Fruit fly (Drosophila melanogaster): ENCODE measurements around the gene CG6621.

The CG6621 gene

dm6 chr3R:10849515-10849973 lies 43.8 kb downstream of the CG6621 start, which contains the start of gene CG42394 (continued):
- TF ChIP-seq grau (tag; optimal IDR thresholded peaks at IDR 0.05) = peak; percentile 95
- peak; percentile 30; the same call in 1 of the 2 replicates for TF ChIP-seq inv (GFP tag; IDR thresholded peaks at IDR 0.05; ENCODE audit: partially characterized antibody)
- TF ChIP-seq CG15479 (GFP tag; optimal IDR thresholded peaks at IDR 0.05) = no peak
- peak; percentile 92 for TF ChIP-seq CG6765 (GFP tag; optimal IDR thresholded peaks at IDR 0.05)
- TF ChIP-seq rib (GFP tag; IDR thresholded peaks at IDR 0.05) = peak; percentile 90
- TF ChIP-seq Med (GFP tag) = peak; percentile 88
- TF ChIP-seq CG13424 (tag; optimal IDR thresholded peaks at IDR 0.05) = peak; percentile 95
- TF ChIP-seq az2 (GFP tag; optimal IDR thresholded peaks at IDR 0.05) = peak; percentile 96
- peak; percentile 100 for TF ChIP-seq CG5180 (GFP tag; optimal IDR thresholded peaks at IDR 0.05)
- TF ChIP-seq CG5245 (GFP tag; optimal IDR thresholded peaks at IDR 0.05) = peak; percentile 86
- peak; percentile 98 for TF ChIP-seq Xrp1 (GFP tag; IDR thresholded peaks at IDR 0.05)
- TF ChIP-seq kni (GFP tag; optimal IDR thresholded peaks at IDR 0.05) = no peak
- TF ChIP-seq CG32767 (GFP tag; IDR thresholded peaks at IDR 0.05) = peak; percentile 89
- TF ChIP-seq CG1233 (GFP tag; optimal IDR thresholded peaks at IDR 0.05) = peak; percentile 96
- peak; percentile 74 for TF ChIP-seq ro (GFP tag; IDR thresholded peaks at IDR 0.05)
- peak; percentile 98 for TF ChIP-seq Fer1 (GFP tag; optimal IDR thresholded peaks at IDR 0.05)
- TF ChIP-seq CG17802 (tag; optimal IDR thresholded peaks at IDR 0.05) = peak; percentile 80
- peak; percentile 90 for TF ChIP-seq B-H1 (GFP tag; IDR thresholded peaks at IDR 0.05)
- TF ChIP-seq Xbp1 (GFP tag; optimal IDR thresholded peaks at IDR 0.05) = peak; percentile 91
- TF ChIP-seq cato (GFP tag; optimal IDR thresholded peaks at IDR 0.05; ENCODE audit: borderline replicate concordance) = peak; percentile 84
- TF ChIP-seq CG14441 (GFP tag; IDR thresholded peaks at IDR 0.05) = peak; percentile 93
- peak; percentile 98 for TF ChIP-seq CG3281 (GFP tag; optimal IDR thresholded peaks at IDR 0.05)
- TF ChIP-seq ssp (GFP tag; IDR thresholded peaks at IDR 0.05) = peak; percentile 78
- peak; percentile 93 for TF ChIP-seq H2.0 (GFP tag; IDR thresholded peaks at IDR 0.05)
- peak; percentile 85 for TF ChIP-seq wdn (GFP tag; IDR thresholded peaks at IDR 0.05)
- TF ChIP-seq HLHmδ (GFP tag; optimal IDR thresholded peaks at IDR 0.05) = no peak
- peak; percentile 39 for TF ChIP-seq repo (GFP tag; optimal IDR thresholded peaks at IDR 0.05)
- TF ChIP-seq z (GFP tag; IDR thresholded peaks at IDR 0.05) = no peak
- peak; percentile 85 for TF ChIP-seq kay (GFP tag; optimal IDR thresholded peaks at IDR 0.05)
- TF ChIP-seq ewg (GFP tag; optimal IDR thresholded peaks at IDR 0.05) = peak; percentile 84
- TF ChIP-seq CG17829 (tag; optimal IDR thresholded peaks at IDR 0.05) = peak; percentile 98
- TF ChIP-seq CG2120 (GFP tag; optimal IDR thresholded peaks at IDR 0.05) = peak; percentile 89
- peak; percentile 68 for TF ChIP-seq Sry-β (GFP tag; optimal IDR thresholded peaks at IDR 0.05)
- peak; percentile 91 for TF ChIP-seq CG18476 (GFP tag; optimal IDR thresholded peaks at IDR 0.05)
- peak; percentile 92 for TF ChIP-seq oc (tag; optimal IDR thresholded peaks at IDR 0.05)
- peak; percentile 98 for TF ChIP-seq CG10979 (tag; optimal IDR thresholded peaks at IDR 0.05)
- TF ChIP-seq CG6689 (GFP tag; IDR thresholded peaks at IDR 0.05) = peak; percentile 93
- peak; percentile 21; the same call in 1 of the 3 replicates for TF ChIP-seq jigr1 (GFP tag; IDR thresholded peaks at IDR 0.05)
- peak; percentile 76 for TF ChIP-seq Dad (GFP tag; optimal IDR thresholded peaks at IDR 0.05)
- TF ChIP-seq CG11247 (GFP tag; IDR thresholded peaks at IDR 0.05) = peak; percentile 90
- TF ChIP-seq CG4854 (GFP tag; optimal IDR thresholded peaks at IDR 0.05) = no peak
- TF ChIP-seq sna (GFP tag; IDR thresholded peaks at IDR 0.05; ENCODE audit: partially characterized antibody) = no peak
- TF ChIP-seq Taf1 (GFP tag; IDR thresholded peaks at IDR 0.05) = peak; percentile 84
- TF ChIP-seq exex (tag; optimal IDR thresholded peaks at IDR 0.05) = peak; percentile 78
- peak; percentile 92 for TF ChIP-seq CG18764 (GFP tag; optimal IDR thresholded peaks at IDR 0.05)
- peak; percentile 83 for TF ChIP-seq CG9817 (tag; optimal IDR thresholded peaks at IDR 0.05)
- TF ChIP-seq CG10565 (GFP tag; optimal IDR thresholded peaks at IDR 0.05) = peak; percentile 82
- TF ChIP-seq fd3F (GFP tag; optimal IDR thresholded peaks at IDR 0.05) = peak; percentile 90
- peak; percentile 95 for TF ChIP-seq dmrt11E (tag; optimal IDR thresholded peaks at IDR 0.05)
- peak; percentile 91 for TF ChIP-seq al (GFP tag; IDR thresholded peaks at IDR 0.05)
